Worm (Caenorhabditis elegans) whole organism, L3 larva: Measurements from ENCODE around the gene srv-22.

ENCODE experiments used
- R02D3.7 ChIP-seq: fragments of 150-350 bp; optimal IDR thresholded peaks from 2 replicates; lab custom pipeline; 2014; ENCODE audit warnings: missing biosample characterization, missing genetic modification characterization
- ama-1 ChIP-seq: fragments of 150-350 bp; optimal IDR thresholded peaks from 2 replicates; lab custom pipeline; 2018
- egl-27 ChIP-seq: sonication (generic microtip); optimal IDR thresholded peaks from 4 replicates; lab custom pipeline; 2017; ENCODE audit warnings: missing biosample characterization, missing genetic modification reagents, missing genetic modification characterization
- fos-1 ChIP-seq: fragments of 150-350 bp; optimal IDR thresholded peaks from 2 replicates; lab custom pipeline; 2014; ENCODE audit warnings: missing biosample characterization, missing genetic modification characterization
- jun-1 ChIP-seq: fragments of 150-350 bp; optimal IDR thresholded peaks from 2 replicates; lab custom pipeline; 2014; ENCODE audit warnings: missing biosample characterization, missing genetic modification reagents, missing genetic modification characterization
- lin-39 ChIP-seq: fragments of 150-350 bp; optimal IDR thresholded peaks from 2 replicates; lab custom pipeline; 2018; ENCODE audit warnings: missing biosample characterization, missing genetic modification reagents, missing genetic modification characterization
- nhr-11 ChIP-seq: fragments of 150-350 bp; optimal IDR thresholded peaks from 2 replicates; lab custom pipeline; 2014; ENCODE audit warnings: missing biosample characterization, missing genetic modification characterization
- nhr-237 ChIP-seq: fragments of 150-350 bp; optimal IDR thresholded peaks from 2 replicates; lab custom pipeline; 2014; ENCODE audit warnings: missing biosample characterization, missing genetic modification characterization
- nhr-28 ChIP-seq: fragments of 150-350 bp; optimal IDR thresholded peaks from 2 replicates; lab custom pipeline; 2014; ENCODE audit warnings: missing biosample characterization, missing genetic modification characterization
- unc-39 ChIP-seq: sonication (generic microtip); optimal IDR thresholded peaks from 4 replicates; lab custom pipeline; 2017; ENCODE audit warnings: missing biosample characterization, missing genetic modification characterization

DNA sequence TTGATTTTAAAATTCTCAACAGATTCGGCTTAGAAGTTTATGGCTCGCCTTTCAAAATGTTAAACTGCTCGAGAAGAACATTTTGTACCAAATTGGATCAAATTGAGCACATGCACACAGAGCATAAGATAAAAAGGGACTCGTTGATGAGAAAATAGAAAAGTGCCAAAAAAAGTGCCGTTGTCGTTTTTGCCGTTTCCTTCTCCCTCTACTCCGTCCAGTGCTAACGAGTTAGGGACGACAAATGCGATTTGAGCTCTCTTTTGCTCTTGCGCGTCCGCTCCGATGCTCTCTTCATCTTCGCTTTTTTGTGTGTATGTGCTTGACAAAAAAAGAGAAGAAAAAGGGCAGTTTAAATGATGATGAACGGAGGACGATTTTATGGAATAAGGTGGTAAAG lies 35.4 kb upstream of the srv-22 start:
- TF ChIP-seq nhr-11 (tag; lab: Kevin White, UChicago) (no peak), nhr-28 (tag; lab: Kevin White, UChicago) (no peak), unc-39 (tag; lab: Kevin White, UChicago) (no peak), jun-1 (tag; lab: Kevin White, UChicago) (no peak), ama-1 (lab: Kevin White, UChicago) (no peak), lin-39 (tag; lab: Kevin White, UChicago) (no peak), nhr-237 (no peak), egl-27 (no peak), R02D3.7 (tag; lab: Kevin White, UChicago) (no peak), fos-1 (tag; lab: Kevin White, UChicago) (no peak)
